Worm (Caenorhabditis elegans): Measurements from ENCODE around the gene popl-7.

Gene popl-7

DNA sequence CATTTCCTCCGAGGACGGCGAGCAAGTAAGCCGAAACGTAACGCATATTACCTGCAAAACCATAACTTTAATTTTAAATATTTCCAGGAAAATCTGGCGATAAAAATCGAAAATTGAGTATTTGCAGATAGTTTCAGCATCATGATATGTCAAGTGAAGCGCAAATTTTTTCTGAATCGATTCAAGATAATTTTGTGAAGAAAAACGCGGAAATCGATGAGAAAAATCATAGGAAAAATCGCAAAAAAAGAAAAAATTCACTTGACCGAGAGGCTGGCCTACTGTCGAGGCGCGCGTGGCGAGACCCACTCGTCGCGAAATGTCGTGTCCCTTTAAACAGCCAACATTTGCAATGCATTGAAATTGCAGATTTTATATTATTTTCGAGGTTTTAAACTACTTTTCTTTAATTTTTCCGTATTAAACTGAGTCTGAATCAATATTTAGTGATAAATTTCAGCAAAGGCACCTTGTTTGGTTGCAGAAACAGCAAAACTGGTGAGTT is at the start of gene popl-7, which contains the start of the genes rla-2 and Y62E10A.24:
TSS of gene popl-7 (plus strand) at position 455 of the 505 bp plus-strand sequence.
TSS of gene rla-2 (minus strand) at position 51 of the 505 bp plus-strand sequence.
TSS of gene Y62E10A.24 (plus strand) at position 476 of the 505 bp plus-strand sequence.
- TF ChIP-seq him-1 (tag; optimal IDR thresholded peaks at IDR 0.05) = no peak
- no peak for TF ChIP-seq W03F9.2 (tag; optimal IDR thresholded peaks at IDR 0.05)
- no peak for TF ChIP-seq dao-5 (tag; optimal IDR thresholded peaks at IDR 0.05)

DNA sequence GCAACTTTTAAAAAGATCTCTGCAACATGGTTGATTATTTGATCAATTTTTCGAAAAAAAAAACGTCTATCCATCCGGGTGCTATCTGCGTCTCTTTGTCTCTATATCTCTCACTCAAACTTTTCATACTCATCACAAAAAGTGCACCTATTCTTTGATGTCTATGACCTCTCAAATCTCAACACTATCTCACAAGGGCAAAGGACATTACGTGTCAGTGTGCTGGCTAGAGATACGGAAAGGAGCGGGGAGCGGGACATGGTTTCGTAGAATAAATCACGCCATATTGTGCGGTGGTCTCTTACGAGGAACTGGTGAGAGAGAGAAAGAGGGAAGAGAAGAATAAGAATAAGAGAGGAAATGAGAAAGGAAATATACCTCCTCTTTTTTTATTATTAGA is 48.1 kb upstream of the popl-7 start:
- TF ChIP-seq him-1 (tag; optimal IDR thresholded peaks at IDR 0.05) = no peak
- peak; percentile 19 for TF ChIP-seq W03F9.2 (tag; optimal IDR thresholded peaks at IDR 0.05)
- no peak for TF ChIP-seq dao-5 (tag; optimal IDR thresholded peaks at IDR 0.05)

DNA sequence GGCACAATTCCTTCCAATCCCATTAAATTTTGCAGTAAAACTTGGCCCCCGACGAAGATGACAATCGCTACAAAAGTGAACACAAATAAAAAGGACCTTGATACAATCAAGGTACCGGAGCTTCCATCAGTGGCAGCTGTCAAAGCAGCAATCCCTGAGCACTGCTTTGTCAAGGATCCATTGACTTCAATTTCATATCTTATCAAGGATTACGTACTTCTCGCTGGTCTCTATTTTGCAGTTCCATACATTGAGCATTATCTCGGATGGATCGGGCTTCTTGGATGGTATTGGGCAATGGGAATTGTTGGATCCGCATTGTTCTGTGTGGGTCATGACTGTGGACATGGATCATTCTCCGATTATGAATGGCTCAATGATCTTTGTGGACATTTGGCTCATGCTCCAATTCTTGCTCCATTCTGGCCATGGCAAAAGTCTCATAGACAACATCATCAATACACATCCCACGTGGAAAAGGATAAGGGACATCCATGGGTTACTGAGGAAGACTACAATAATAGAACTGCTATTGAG is 46.6 kb upstream of the popl-7 start, which contains the start of gene fat-2:
TSS of gene fat-2 (plus strand) at position 51 of the 537 bp plus-strand sequence.
- TF ChIP-seq him-1 (tag; optimal IDR thresholded peaks at IDR 0.05) (no peak), W03F9.2 (tag; optimal IDR thresholded peaks at IDR 0.05) (no peak), dao-5 (tag; optimal IDR thresholded peaks at IDR 0.05) (no peak)

DNA sequence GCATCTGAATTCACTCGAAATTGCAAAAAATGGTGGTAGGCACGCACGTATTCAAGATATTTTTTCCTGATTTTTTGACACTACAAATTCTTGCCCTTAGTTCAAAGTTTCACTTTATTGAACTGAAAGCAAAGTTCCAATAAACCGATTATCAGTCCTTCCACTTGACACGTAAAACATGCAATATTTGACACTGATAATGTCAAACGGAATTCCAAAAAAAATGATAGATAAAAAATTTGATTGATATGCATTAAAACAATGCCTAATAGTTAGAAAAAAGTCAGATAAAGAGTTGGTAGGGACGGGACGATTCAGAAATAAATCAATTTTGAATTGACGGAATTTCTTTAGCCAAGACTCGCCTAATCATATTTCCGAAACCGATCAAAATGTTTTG is 43.4 kb upstream of the popl-7 start:
- no peak for TF ChIP-seq him-1 (tag; optimal IDR thresholded peaks at IDR 0.05)
- no peak for TF ChIP-seq dao-5 (tag; optimal IDR thresholded peaks at IDR 0.05)
- no peak for TF ChIP-seq W03F9.2 (tag; optimal IDR thresholded peaks at IDR 0.05)

DNA sequence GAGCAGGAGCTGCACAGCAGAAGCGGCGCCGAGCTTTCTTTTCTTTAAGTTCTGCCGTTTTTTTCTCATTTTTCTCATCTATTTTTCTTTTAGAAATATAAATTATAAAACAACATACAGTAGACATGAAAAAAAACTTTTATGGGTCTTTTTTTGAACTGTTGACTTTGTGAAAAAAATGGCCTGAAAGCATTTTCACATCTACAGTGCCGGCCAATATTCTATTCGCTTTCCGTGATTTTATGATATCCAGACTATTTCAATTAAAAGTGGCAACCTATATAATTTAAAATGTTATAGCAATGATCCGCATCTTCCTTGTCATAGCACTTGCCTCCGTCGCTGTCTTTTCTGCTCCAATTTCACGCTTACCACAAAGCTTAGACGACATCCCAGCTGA is 42.4 kb upstream of the popl-7 start, which contains the start of gene far-6:
TSS of gene far-6 (plus strand) at position 301 of the 400 bp plus-strand sequence.
- TF ChIP-seq him-1 (tag; optimal IDR thresholded peaks at IDR 0.05) (no peak), W03F9.2 (tag; optimal IDR thresholded peaks at IDR 0.05) (no peak), dao-5 (tag; optimal IDR thresholded peaks at IDR 0.05) (no peak)

DNA sequence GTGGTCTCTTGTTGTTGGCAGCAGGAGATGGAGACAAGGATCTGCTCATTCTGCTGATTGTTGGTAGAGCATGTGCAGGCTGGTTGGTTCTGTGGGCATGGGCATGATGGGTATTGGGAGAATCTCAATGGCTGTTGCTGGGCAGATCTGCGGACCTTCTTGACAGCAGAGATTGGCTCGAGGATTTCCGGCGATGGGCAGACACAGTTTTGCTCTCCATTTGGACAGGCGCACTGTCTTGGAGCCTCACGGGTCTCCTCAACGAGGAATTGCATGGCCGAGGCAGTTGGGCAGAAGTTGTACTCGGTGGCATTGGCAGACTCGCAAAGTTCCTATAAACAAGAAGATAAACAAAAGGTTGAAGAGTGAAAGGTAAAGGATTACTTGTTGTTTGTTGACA is 39.9 kb upstream of the popl-7 start:
- TF ChIP-seq him-1 (tag; optimal IDR thresholded peaks at IDR 0.05) = no peak
- no peak for TF ChIP-seq W03F9.2 (tag; optimal IDR thresholded peaks at IDR 0.05)
- no peak for TF ChIP-seq dao-5 (tag; optimal IDR thresholded peaks at IDR 0.05)

DNA sequence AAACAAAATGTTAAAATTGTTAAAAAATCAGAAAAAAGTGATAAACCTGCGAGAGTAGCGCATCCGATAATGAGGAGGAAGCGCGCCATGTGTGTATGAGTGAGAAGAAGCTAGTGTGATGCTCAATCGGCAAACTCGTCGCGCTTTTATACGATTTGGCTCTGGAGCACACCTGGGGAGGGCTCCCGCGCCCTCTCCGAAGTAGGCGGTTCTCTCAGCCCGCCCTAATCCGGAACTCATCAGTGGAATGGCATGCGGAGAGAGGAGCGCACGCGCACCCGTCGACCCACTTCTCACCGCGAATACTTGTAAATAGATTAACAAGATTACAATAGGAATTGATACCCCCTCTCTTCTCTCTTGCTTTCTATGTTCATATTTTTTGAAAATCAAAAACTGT is 39.2 kb upstream of the popl-7 start, which contains the start of gene pqn-74:
TSS of gene pqn-74 (minus strand) at position 122 of the 400 bp plus-strand sequence.
- no peak for TF ChIP-seq W03F9.2 (tag; optimal IDR thresholded peaks at IDR 0.05)
- no peak for TF ChIP-seq dao-5 (tag; optimal IDR thresholded peaks at IDR 0.05)
- no peak for TF ChIP-seq him-1 (tag; optimal IDR thresholded peaks at IDR 0.05)

DNA sequence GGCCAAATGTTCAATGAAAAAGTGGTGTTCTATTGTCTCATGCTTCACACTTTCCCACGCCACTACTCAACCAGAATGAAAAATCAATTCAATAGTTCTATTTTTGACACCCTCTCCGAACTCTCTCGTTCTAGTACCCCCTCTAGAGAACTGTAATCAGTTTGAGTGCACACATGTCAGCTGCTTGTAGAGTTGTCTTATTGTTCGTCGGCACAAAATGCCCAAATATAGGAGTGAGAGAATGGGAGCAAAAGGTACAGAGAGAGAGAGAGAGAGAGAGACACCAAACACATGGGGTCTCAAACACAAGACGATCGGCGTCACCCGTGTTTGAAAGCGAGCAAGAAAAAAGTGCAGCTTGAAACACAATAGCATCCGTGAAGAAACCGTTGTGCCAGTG is 36.2 kb upstream of the popl-7 start:
- TF ChIP-seq him-1 (tag; optimal IDR thresholded peaks at IDR 0.05) = no peak
- TF ChIP-seq dao-5 (tag; optimal IDR thresholded peaks at IDR 0.05) = no peak
- no peak for TF ChIP-seq W03F9.2 (tag; optimal IDR thresholded peaks at IDR 0.05)

DNA sequence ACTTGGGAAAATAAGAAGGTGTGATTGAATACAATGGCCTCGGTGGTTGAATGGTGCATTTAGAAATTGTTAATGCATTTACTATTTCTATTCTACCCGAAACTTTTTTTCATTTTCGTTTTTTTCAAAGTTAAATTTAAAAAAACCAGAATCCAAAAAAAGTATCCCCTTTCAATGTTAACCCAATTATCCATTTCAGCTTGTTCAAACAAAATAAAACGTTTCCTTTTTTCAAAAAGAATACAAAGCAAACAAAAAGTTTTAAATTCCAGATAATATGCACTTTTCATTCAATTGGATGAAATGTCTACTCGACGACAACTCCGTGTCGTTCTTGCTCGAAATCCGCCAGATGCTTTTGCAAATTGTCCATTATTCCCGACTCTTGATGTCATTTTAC is 27.9 kb upstream of the popl-7 start, which contains the start of gene W02A2.5:
TSS of gene W02A2.5 (plus strand) at position 301 of the 400 bp plus-strand sequence.
- TF ChIP-seq W03F9.2 (tag; optimal IDR thresholded peaks at IDR 0.05) = no peak
- TF ChIP-seq dao-5 (tag; optimal IDR thresholded peaks at IDR 0.05) = no peak
- TF ChIP-seq him-1 (tag; optimal IDR thresholded peaks at IDR 0.05) = no peak

DNA sequence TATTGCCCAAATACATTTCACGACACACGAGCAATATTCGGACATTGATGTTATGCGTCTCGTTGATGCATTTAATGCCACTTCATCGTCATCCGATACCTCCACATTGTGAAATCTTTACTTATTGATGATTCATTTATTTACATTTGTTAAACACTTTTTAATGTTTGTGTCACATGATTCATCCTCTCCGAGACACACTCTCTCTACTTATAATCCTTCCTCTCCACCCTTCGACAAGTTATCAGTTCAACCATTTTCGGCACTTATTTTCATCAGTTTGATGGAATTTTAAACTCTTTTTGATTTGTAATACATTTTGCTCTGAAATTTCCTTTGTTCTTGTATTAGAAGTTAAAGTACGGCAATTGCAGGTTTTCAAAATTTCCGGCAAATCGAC is 24.4 kb upstream of the popl-7 start:
- TF ChIP-seq dao-5 (tag; optimal IDR thresholded peaks at IDR 0.05) (no peak), W03F9.2 (tag; optimal IDR thresholded peaks at IDR 0.05) (no peak), him-1 (tag; optimal IDR thresholded peaks at IDR 0.05) (no peak)

DNA sequence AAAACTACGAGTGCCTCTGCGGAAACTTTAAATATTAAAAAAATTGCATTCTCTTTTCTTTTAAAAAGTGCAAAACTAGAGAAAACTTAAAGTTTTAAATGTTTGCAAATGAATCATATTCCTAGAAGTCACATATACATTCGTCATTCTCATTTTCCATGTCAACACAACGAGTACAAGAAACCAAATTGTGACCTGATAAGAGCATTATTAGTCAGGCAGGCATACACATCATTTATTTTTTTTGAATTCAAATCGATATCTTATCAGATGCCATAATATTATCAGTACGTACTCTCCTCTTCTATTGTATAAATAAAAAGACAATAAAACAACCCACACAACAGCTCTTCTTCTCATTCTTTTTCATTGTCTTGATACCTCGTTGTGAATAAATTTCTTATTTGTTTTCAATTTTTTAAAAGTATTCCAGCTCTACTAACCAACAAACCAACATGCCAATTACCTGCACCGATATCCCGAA is 23.2 kb upstream of the popl-7 start, which contains the start of gene W02A2.9:
TSS of gene W02A2.9 (plus strand) at position 434 of the 484 bp plus-strand sequence.
- TF ChIP-seq dao-5 (tag; optimal IDR thresholded peaks at IDR 0.05) (no peak), him-1 (tag; optimal IDR thresholded peaks at IDR 0.05) (no peak), W03F9.2 (tag; optimal IDR thresholded peaks at IDR 0.05) (no peak)

DNA sequence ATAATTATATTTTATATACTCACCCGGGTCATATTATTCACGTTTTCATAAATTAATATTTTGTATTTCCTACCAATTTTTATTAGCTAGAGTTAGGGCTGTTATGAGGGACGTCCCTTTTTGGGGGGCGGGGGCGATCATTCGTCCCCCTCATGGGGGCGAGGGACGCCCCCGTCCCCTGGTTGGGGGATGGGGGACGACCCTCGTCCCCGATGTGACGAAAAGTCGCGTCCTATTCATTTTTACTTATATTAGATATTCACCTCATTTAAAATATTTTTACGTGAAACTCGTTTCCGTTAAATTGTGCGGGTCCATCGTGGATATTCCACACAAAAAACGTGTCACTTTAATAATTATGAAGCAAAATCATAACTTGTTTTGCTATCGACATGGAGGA is 21.9 kb upstream of the popl-7 start, which contains the start of gene W02A2.12:
TSS of gene W02A2.12 (minus strand) at position 240 of the 400 bp plus-strand sequence.
- TF ChIP-seq W03F9.2 (tag; optimal IDR thresholded peaks at IDR 0.05) (no peak), him-1 (tag; optimal IDR thresholded peaks at IDR 0.05) (no peak), dao-5 (tag; optimal IDR thresholded peaks at IDR 0.05) (no peak)

DNA sequence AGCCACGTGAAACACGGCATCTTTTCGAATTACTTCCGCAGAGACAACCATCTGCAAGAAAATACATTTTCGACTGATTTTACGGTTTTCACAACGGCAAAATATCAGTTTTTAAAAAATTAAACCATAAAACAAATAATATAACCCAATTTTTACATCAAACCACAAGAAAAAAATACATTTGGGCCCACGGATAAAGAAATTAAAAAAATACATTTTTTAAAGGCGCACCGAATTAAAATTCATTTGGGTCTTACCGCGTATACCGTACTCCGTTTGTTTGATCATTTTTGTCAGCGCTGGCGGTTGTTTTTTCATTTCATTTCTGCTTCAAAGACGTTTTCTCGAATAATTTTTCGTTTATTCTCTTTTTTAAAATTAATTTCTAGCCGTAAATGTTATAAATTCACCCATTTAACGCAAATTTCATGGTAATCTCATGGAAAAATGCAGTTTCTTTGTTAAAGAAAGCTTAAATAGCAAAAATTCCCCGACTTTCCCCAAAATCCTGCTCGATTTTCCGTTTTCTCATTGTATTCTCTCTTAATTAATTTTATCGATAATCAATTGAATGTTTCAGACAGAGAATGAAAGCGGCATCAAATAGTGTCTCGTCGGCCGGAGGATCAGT is 17.2 kb upstream of the popl-7 start, which contains the start of the genes rec-8 and mex-5:
TSS of gene rec-8 (minus strand) at position 51 of the 631 bp plus-strand sequence.
TSS of gene mex-5 (plus strand) at position 581 of the 631 bp plus-strand sequence.
- peak; percentile 27 for TF ChIP-seq W03F9.2 (tag; optimal IDR thresholded peaks at IDR 0.05)
- no peak for TF ChIP-seq dao-5 (tag; optimal IDR thresholded peaks at IDR 0.05)

DNA sequence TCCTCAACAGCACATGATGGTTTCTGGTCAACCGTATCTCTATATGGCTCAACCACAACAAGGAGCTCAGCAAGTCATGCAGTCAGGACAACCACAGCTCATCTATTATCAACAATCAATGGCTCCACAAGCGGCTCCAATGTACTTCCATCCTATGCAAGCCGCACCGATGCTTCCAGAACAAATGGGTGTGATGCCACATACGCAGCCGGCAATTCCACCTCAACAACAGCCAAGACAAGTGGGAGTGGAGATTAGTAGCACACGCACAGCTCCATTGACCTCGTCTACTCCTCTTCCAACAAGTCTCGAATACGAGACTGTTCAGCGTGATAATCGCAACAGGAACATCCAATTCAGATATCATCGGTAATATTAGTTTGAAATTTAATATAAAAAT is 16.4 kb upstream of the popl-7 start:
- TF ChIP-seq W03F9.2 (tag; optimal IDR thresholded peaks at IDR 0.05) = no peak
- no peak for TF ChIP-seq him-1 (tag; optimal IDR thresholded peaks at IDR 0.05)
- TF ChIP-seq dao-5 (tag; optimal IDR thresholded peaks at IDR 0.05) = no peak
